Fruit fly (Drosophila melanogaster): ENCODE results near the gene FoxP.

FoxP gene

DNA sequence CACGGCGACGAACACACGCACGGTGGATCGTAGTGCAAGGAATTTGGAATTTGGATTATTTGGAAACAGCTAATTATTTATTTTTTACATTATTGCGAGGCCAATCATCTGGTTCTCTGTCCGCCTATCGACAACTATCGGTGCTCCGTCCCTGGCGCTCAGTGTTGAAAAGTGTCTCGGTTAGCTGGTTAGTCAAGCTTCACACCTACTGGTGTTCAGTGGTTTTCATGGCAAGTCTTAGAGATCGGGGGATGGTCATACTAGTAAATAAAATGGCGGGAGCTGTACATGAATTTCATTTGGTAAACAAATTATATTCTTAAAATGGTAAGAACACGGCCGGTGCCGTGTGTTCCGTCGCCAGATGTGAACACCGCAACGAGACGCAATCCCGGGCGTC, 19.8 kb downstream of the FoxP start, which contains the start of the genes trbd and dmt (continued):
- TF ChIP-seq Elba2 (GFP tag; optimal IDR thresholded peaks at IDR 0.05) (peak; percentile 72), CG33557 (GFP tag; optimal IDR thresholded peaks at IDR 0.05) (no peak), B-H1 (GFP tag; IDR thresholded peaks at IDR 0.05) (no peak), Ets65A (GFP tag) (peak; percentile 98), CG18262 (tag; optimal IDR thresholded peaks at IDR 0.05) (no peak), sens-2 (GFP tag; IDR thresholded peaks at IDR 0.05) (no peak), run (tag; optimal IDR thresholded peaks at IDR 0.05) (no peak), Scr (GFP tag; IDR thresholded peaks at IDR 0.05; ENCODE audit: partially characterized antibody) (no peak), CG10543 (GFP tag; optimal IDR thresholded peaks at IDR 0.05) (no peak), MTF-1 (GFP tag; optimal IDR thresholded peaks at IDR 0.05; ENCODE audit: borderline replicate concordance) (no peak), CG6272 (GFP tag; IDR thresholded peaks at IDR 0.05) (0 out of 2 replicates have a peak, but pooled peaks have one; percentile 38), chm (GFP tag; IDR thresholded peaks at IDR 0.05) (no peak), Opbp (GFP tag; IDR thresholded peaks at IDR 0.05; ENCODE audit: partially characterized antibody) (no peak), CG7786 (GFP tag; optimal IDR thresholded peaks at IDR 0.05) (peak; percentile 62), CG34224 (GFP tag; IDR thresholded peaks at IDR 0.05; ENCODE audit: partially characterized antibody) (no peak), Pdp1 (GFP tag; optimal IDR thresholded peaks at IDR 0.05) (peak in 1 of 2 experiments; percentile 52), pho (GFP tag; optimal IDR thresholded peaks at IDR 0.05) (peak; percentile 76), gce (GFP tag; IDR thresholded peaks at IDR 0.05) (no peak), lab (GFP tag; optimal IDR thresholded peaks at IDR 0.05) (no peak), her (GFP tag; optimal IDR thresholded peaks at IDR 0.05) (peak; percentile 73), CG10321 (GFP tag; IDR thresholded peaks at IDR 0.05) (no peak), mld (GFP tag; IDR thresholded peaks at IDR 0.05; ENCODE audit: partially characterized antibody) (no peak), nerfin-1 (tag; optimal IDR thresholded peaks at IDR 0.05) (no peak), rib (GFP tag; IDR thresholded peaks at IDR 0.05) (no peak), tio (GFP tag; optimal IDR thresholded peaks at IDR 0.05) (no peak), zen2 (GFP tag; IDR thresholded peaks at IDR 0.05; ENCODE audit: partially characterized antibody) (no peak), Nf-YC (tag; optimal IDR thresholded peaks at IDR 0.05) (no peak), NC2α (GFP tag; optimal IDR thresholded peaks at IDR 0.05) (no peak), tap (tag; optimal IDR thresholded peaks at IDR 0.05) (no peak), grn (GFP tag; optimal IDR thresholded peaks at IDR 0.05) (no peak), Usf (GFP tag; optimal IDR thresholded peaks at IDR 0.05) (no peak), nau (GFP tag; optimal IDR thresholded peaks at IDR 0.05) (no peak), CG8765 (GFP tag; IDR thresholded peaks at IDR 0.05) (no peak), btn (GFP tag; optimal IDR thresholded peaks at IDR 0.05) (peak; percentile 19), Hr78 (GFP tag; optimal IDR thresholded peaks at IDR 0.05) (no peak), CG7357 (GFP tag; IDR thresholded peaks at IDR 0.05) (no peak), slp2 (GFP tag; optimal IDR thresholded peaks at IDR 0.05) (peak; percentile 39), dimm (GFP tag; IDR thresholded peaks at IDR 0.05) (no peak), CG17802 (tag; optimal IDR thresholded peaks at IDR 0.05) (no peak), Camta (GFP tag; optimal IDR thresholded peaks at IDR 0.05) (peak; percentile 50), CG12299 (tag; optimal IDR thresholded peaks at IDR 0.05) (no peak), NfI (GFP tag; optimal IDR thresholded peaks at IDR 0.05) (no peak), CG15011 (GFP tag; optimal IDR thresholded peaks at IDR 0.05) (no peak), CG31441 (GFP tag; IDR thresholded peaks at IDR 0.05) (no peak), Sry-β (GFP tag; optimal IDR thresholded peaks at IDR 0.05) (no peak), CG14050 (GFP tag; IDR thresholded peaks at IDR 0.05) (no peak), CG7271 (tag; optimal IDR thresholded peaks at IDR 0.05) (no peak), kah (GFP tag; optimal IDR thresholded peaks at IDR 0.05) (peak; percentile 78), CG14014 (GFP tag; IDR thresholded peaks at IDR 0.05) (no peak), mirr (GFP tag; optimal IDR thresholded peaks at IDR 0.05) (no peak), CG15514 (GFP tag; optimal IDR thresholded peaks at IDR 0.05) (peak; percentile 92)
